Fruit fly (Drosophila melanogaster): ENCODE data around the gene pst.

The pst gene

dm6 chr3L:7368934-7369333 lies 8.9 kb upstream of the pst start, which contains the start of gene Sh3beta:
TSS of gene Sh3beta (minus strand) at chr3L:7369260.
- TF ChIP-seq CTCF (optimal IDR thresholded peaks at IDR 0.05): no peak
- TF ChIP-seq CG8478 (optimal IDR thresholded peaks at IDR 0.05): no peak

- TF ChIP-seq CG8478 (optimal IDR thresholded peaks at IDR 0.05): no peak
- no peak for TF ChIP-seq CTCF (optimal IDR thresholded peaks at IDR 0.05)
Observed at dm6 chr3L:7367798-7368678, 8.0 kb upstream of the pst start.

- TF ChIP-seq CG8478 (optimal IDR thresholded peaks at IDR 0.05) (no peak), CTCF (optimal IDR thresholded peaks at IDR 0.05) (no peak)
Observed at dm6 chr3L:7364717-7365278, 4.7 kb upstream of the pst start.

- no peak for TF ChIP-seq CTCF (optimal IDR thresholded peaks at IDR 0.05)
- no peak for TF ChIP-seq CG8478 (optimal IDR thresholded peaks at IDR 0.05)
Observed at dm6 chr3L:7361095-7361522, 1.0 kb upstream of the pst start.

dm6 chr3L:7360324-7360852 lies 325 bp upstream of the pst start, which contains the start of gene Sec63:
TSS of gene Sec63 (plus strand) at chr3L:7360561.
- TF ChIP-seq CTCF (optimal IDR thresholded peaks at IDR 0.05): peak; percentile 16 to 40
- no peak for TF ChIP-seq CG8478 (optimal IDR thresholded peaks at IDR 0.05)

- TF ChIP-seq CTCF (optimal IDR thresholded peaks at IDR 0.05): peak; percentile 85 to 93
- TF ChIP-seq CG8478 (optimal IDR thresholded peaks at IDR 0.05): no peak
Observed at dm6 chr3L:7356386-7357117, 3.5 kb downstream of the pst start, which contains the start of gene CTCF. TSS of gene CTCF (minus strand) at chr3L:7356713.

dm6 chr3L:7349311-7349710 lies 10.8 kb downstream of the pst start:
- TF ChIP-seq CTCF (optimal IDR thresholded peaks at IDR 0.05): no peak
- TF ChIP-seq CG8478 (optimal IDR thresholded peaks at IDR 0.05): no peak

dm6 chr3L:7347984-7348631 lies 12.0 kb downstream of the pst start, which contains the start of the genes Srp19 and qm:
TSS of gene Srp19 (minus strand) at chr3L:7348034.
TSS of gene qm (plus strand) at chr3L:7348313.
- TF ChIP-seq CG8478 (optimal IDR thresholded peaks at IDR 0.05) (no peak), CTCF (optimal IDR thresholded peaks at IDR 0.05) (no peak)

dm6 chr3L:7346951-7347350 lies 13.1 kb downstream of the pst start, which contains the start of gene CG14834:
TSS of gene CG14834 (minus strand) at chr3L:7347123.
- TF ChIP-seq CTCF (optimal IDR thresholded peaks at IDR 0.05) (no peak), CG8478 (optimal IDR thresholded peaks at IDR 0.05) (no peak)

dm6 chr3L:7344965-7345427 lies 15.1 kb downstream of the pst start, which contains the start of gene Cln7:
TSS of gene Cln7 (minus strand) at chr3L:7345183.
- TF ChIP-seq CG8478 (optimal IDR thresholded peaks at IDR 0.05) (no peak), CTCF (optimal IDR thresholded peaks at IDR 0.05) (no peak)

dm6 chr3L:7344001-7344400 lies 16.1 kb downstream of the pst start:
- no peak for TF ChIP-seq CTCF (optimal IDR thresholded peaks at IDR 0.05)
- no peak for TF ChIP-seq CG8478 (optimal IDR thresholded peaks at IDR 0.05)

- TF ChIP-seq CTCF (optimal IDR thresholded peaks at IDR 0.05) (no peak), CG8478 (optimal IDR thresholded peaks at IDR 0.05) (no peak)
Observed at dm6 chr3L:7339216-7339742, 20.8 kb downstream of the pst start, which contains the start of the genes lark and eco. TSS of gene lark (plus strand) at chr3L:7339266. TSS of gene eco (minus strand) at chr3L:7339340.

dm6 chr3L:7338786-7339185 lies 21.3 kb downstream of the pst start:
- TF ChIP-seq CG8478 (optimal IDR thresholded peaks at IDR 0.05): no peak
- TF ChIP-seq CTCF (optimal IDR thresholded peaks at IDR 0.05): no peak

dm6 chr3L:7334990-7335389 lies 25.1 kb downstream of the pst start, which contains the start of the genes wrm1 and wrm2:
TSS of gene wrm1 (minus strand) at chr3L:7335226.
TSS of gene wrm2 (minus strand) at chr3L:7335226.
- TF ChIP-seq CG8478 (optimal IDR thresholded peaks at IDR 0.05): no peak
- no peak for TF ChIP-seq CTCF (optimal IDR thresholded peaks at IDR 0.05)

Data from S2 (cell line).